Fruit fly (Drosophila melanogaster) whole organism, embryonic: ENCODE results near the gene CG31867.

ENCODE experiments used
- B-H2 ChIP-seq: fragments of 200-800 bp; sonication (Bioruptor generic); optimal IDR thresholded peaks from 2 replicates; lab custom pipeline; 2018; ENCODE audit warnings: missing biosample characterization, mild to moderate bottlenecking, missing genetic modification characterization
- Blimp-1 ChIP-seq: fragments of 200-800 bp; sonication (Bioruptor generic); optimal IDR thresholded peaks from 3 replicates; lab custom pipeline; 2018; ENCODE audit warnings: missing biosample characterization, missing genetic modification characterization, mild to moderate bottlenecking, moderate library complexity, missing genetic modification reagents
- CG10431 ChIP-seq: fragments of 200-800 bp; sonication (Bioruptor generic); optimal IDR thresholded peaks from 3 replicates; lab custom pipeline; 2018; ENCODE audit warnings: missing biosample characterization, mild to moderate bottlenecking, missing genetic modification characterization
- CG11085 ChIP-seq: fragments of 200-800 bp; sonication (Bioruptor generic); IDR thresholded peaks from 2 replicates; pipeline ENCODE4 v1.3.6; 2022; ENCODE audit warnings: missing biosample characterization, missing genetic modification characterization
- CG11456 ChIP-seq: fragments of 200-800 bp; sonication (Bioruptor generic); IDR thresholded peaks from 3 replicates; pipeline ENCODE4 v1.3.6; 2022; ENCODE audit warnings: missing biosample characterization, missing genetic modification characterization
- CG11560 ChIP-seq: fragments of 200-800 bp; sonication (Bioruptor generic); IDR thresholded peaks from 3 replicates; pipeline ENCODE4 v1.3.6; 2022; ENCODE audit warnings: missing biosample characterization, missing genetic modification characterization
- CG13424 ChIP-seq: fragments of 200-800 bp; sonication (Bioruptor generic); optimal IDR thresholded peaks from 2 replicates; lab custom pipeline; 2019; ENCODE audit warnings: missing biosample characterization, mild to moderate bottlenecking, missing genetic modification characterization, moderate library complexity
- CG13894 ChIP-seq: fragments of 200-800 bp; sonication (Bioruptor generic); optimal IDR thresholded peaks from 3 replicates; lab custom pipeline; 2018; ENCODE audit warnings: missing biosample characterization, mild to moderate bottlenecking, missing genetic modification characterization, moderate library complexity
- CG14050 ChIP-seq: fragments of 200-800 bp; sonication (Bioruptor generic); IDR thresholded peaks from 3 replicates; pipeline ENCODE4 v1.3.6; 2022; ENCODE audit warnings: missing biosample characterization, missing genetic modification characterization
- CG17912 ChIP-seq: fragments of 200-800 bp; sonication (Bioruptor generic); optimal IDR thresholded peaks from 2 replicates; lab custom pipeline; 2018; ENCODE audit warnings: missing biosample characterization, mild to moderate bottlenecking, missing genetic modification characterization
- CG2199 ChIP-seq: fragments of 200-800 bp; sonication (Bioruptor generic); IDR thresholded peaks from 3 replicates; pipeline ENCODE4 v1.3.6; 2022; ENCODE audit warnings: missing biosample characterization, missing genetic modification characterization
- CG33213 ChIP-seq: fragments of 200-800 bp; sonication (Bioruptor generic); optimal IDR thresholded peaks from 3 replicates; lab custom pipeline; 2016; ENCODE audit warnings: missing biosample characterization, missing genetic modification characterization
- CG3726 ChIP-seq: fragments of 200-800 bp; sonication (Bioruptor generic); IDR thresholded peaks from 3 replicates; pipeline ENCODE4, ENCODE4 v1.3.6; 2022; ENCODE audit warnings: missing biosample characterization, missing genetic modification characterization
- CG4424 ChIP-seq: fragments of 200-800 bp; sonication (Bioruptor generic); optimal IDR thresholded peaks from 3 replicates; lab custom pipeline; 2016; ENCODE audit warnings: missing biosample characterization, missing genetic modification characterization
- CG7357 ChIP-seq: fragments of 200-800 bp; sonication (Bioruptor generic); IDR thresholded peaks from 3 replicates; pipeline ENCODE4 v1.3.6; 2022; ENCODE audit warnings: missing biosample characterization, missing genetic modification characterization
- CG7786 ChIP-seq: fragments of 200-800 bp; sonication (Bioruptor generic); optimal IDR thresholded peaks from 2 replicates; lab custom pipeline; 2016; ENCODE audit warnings: missing biosample characterization, missing genetic modification characterization
- CG9797 ChIP-seq: fragments of 200-800 bp; sonication (Bioruptor generic); optimal IDR thresholded peaks from 3 replicates; lab custom pipeline; 2018; ENCODE audit warnings: missing biosample characterization, mild to moderate bottlenecking, missing genetic modification characterization
- Ets65A ChIP-seq: fragments of 200-800 bp; sonication (Bioruptor generic); peaks from one replicate; lab custom pipeline; 2016; ENCODE audit warnings: missing biosample characterization, missing genetic modification characterization
- Hand ChIP-seq: fragments of 200-800 bp; sonication (Bioruptor generic); optimal IDR thresholded peaks from 2 replicates; lab custom pipeline; 2017; ENCODE audit warnings: mild to moderate bottlenecking, missing biosample characterization, missing genetic modification reagents, missing genetic modification characterization
- Jarid2 ChIP-seq: fragments of 200-800 bp; sonication (Bioruptor generic); optimal IDR thresholded peaks from 3 replicates; lab custom pipeline; 2017; ENCODE audit warnings: mild to moderate bottlenecking, missing biosample characterization, missing genetic modification reagents, missing genetic modification characterization
- Vsx1 ChIP-seq: fragments of 200-800 bp; sonication (Bioruptor generic); optimal IDR thresholded peaks from 2 replicates; lab custom pipeline; 2017; ENCODE audit warnings: missing biosample characterization, mild to moderate bottlenecking, missing genetic modification characterization, missing genetic modification reagents
- Xbp1 ChIP-seq: fragments of 200-800 bp; sonication (Bioruptor generic); optimal IDR thresholded peaks from 3 replicates; lab custom pipeline; 2016; ENCODE audit warnings: missing biosample characterization, mild to moderate bottlenecking, missing genetic modification characterization
- YL-1 ChIP-seq: fragments of 200-800 bp; sonication (Bioruptor generic); optimal IDR thresholded peaks from 3 replicates; lab custom pipeline; 2017; ENCODE audit warnings: missing biosample characterization, mild to moderate bottlenecking, missing genetic modification characterization
- ab ChIP-seq: fragments of 200-800 bp; sonication (Bioruptor generic); optimal IDR thresholded peaks from 2 replicates; lab custom pipeline; 2016; ENCODE audit warnings: missing biosample characterization, missing genetic modification characterization
- abd-A ChIP-seq: fragments of 200-800 bp; sonication (Bioruptor generic); optimal IDR thresholded peaks from 3 replicates; lab custom pipeline; 2019; ENCODE audit warnings: missing biosample characterization, mild to moderate bottlenecking, missing genetic modification characterization, moderate library complexity
- ara ChIP-seq: fragments of 200-800 bp; sonication (Bioruptor generic); IDR thresholded peaks from 2 replicates; pipeline ENCODE4 v1.3.6; 2022; ENCODE audit warnings: missing biosample characterization, missing genetic modification characterization
- bab2 ChIP-seq: fragments of 200-800 bp; sonication (Bioruptor generic); optimal IDR thresholded peaks from 2 replicates; lab custom pipeline; 2016; ENCODE audit warnings: missing biosample characterization, missing genetic modification characterization
- btn ChIP-seq: fragments of 200-800 bp; sonication (Bioruptor generic); optimal IDR thresholded peaks from 2 replicates; lab custom pipeline; 2016; ENCODE audit warnings: missing biosample characterization, missing genetic modification characterization
- cg ChIP-seq: fragments of 200-800 bp; sonication (Bioruptor generic); optimal IDR thresholded peaks from 3 replicates; lab custom pipeline; 2019; ENCODE audit warnings: missing biosample characterization, mild to moderate bottlenecking, missing genetic modification characterization, moderate library complexity
- crol ChIP-seq: fragments of 200-800 bp; sonication (Bioruptor generic); IDR thresholded peaks from 2 replicates; pipeline ENCODE4 v1.3.6; 2022; ENCODE audit warnings: missing biosample characterization, missing genetic modification characterization
- cwo ChIP-seq: fragments of 200-800 bp; sonication (Bioruptor generic); optimal IDR thresholded peaks from 3 replicates; lab custom pipeline; 2017; ENCODE audit warnings: missing biosample characterization, missing genetic modification characterization, mild to moderate bottlenecking, moderate library complexity, missing genetic modification reagents
- dmrt11E ChIP-seq: fragments of 200-800 bp; sonication (Bioruptor generic); optimal IDR thresholded peaks from 3 replicates; lab custom pipeline; 2018; ENCODE audit warnings: missing biosample characterization, mild to moderate bottlenecking, missing genetic modification characterization, moderate library complexity
- fd102C ChIP-seq: fragments of 200-800 bp; sonication (Bioruptor generic); optimal IDR thresholded peaks from 2 replicates; lab custom pipeline; 2018; ENCODE audit warnings: missing biosample characterization, mild to moderate bottlenecking, missing genetic modification characterization, moderate library complexity
- fru ChIP-seq: fragments of >200 bp; optimal IDR thresholded peaks from 2 replicates; lab custom pipeline; 2017
- gem ChIP-seq: fragments of 200-800 bp; sonication (Bioruptor generic); optimal IDR thresholded peaks from 2 replicates; lab custom pipeline; 2019; ENCODE audit warnings: missing biosample characterization, mild to moderate bottlenecking, missing genetic modification characterization, moderate library complexity
- gsb ChIP-seq: fragments of 200-800 bp; sonication (Bioruptor generic); IDR thresholded peaks from 2 replicates; pipeline ENCODE4 v1.3.6; 2022; ENCODE audit warnings: missing biosample characterization, missing genetic modification characterization
- h ChIP-seq: fragments of >200 bp; optimal IDR thresholded peaks from 2 replicates; lab custom pipeline; 2017
- insv ChIP-seq, 2 experiments: fragments of 200-800 bp; sonication (Bioruptor generic); optimal IDR thresholded peaks; 3 replicates each; lab custom pipeline; 2016 to 2018; ENCODE audit warnings: missing biosample characterization in 2 of 2, missing genetic modification characterization in 2 of 2
- kah ChIP-seq: fragments of 200-800 bp; sonication (Bioruptor generic); optimal IDR thresholded peaks from 2 replicates; lab custom pipeline; 2018; ENCODE audit warnings: missing biosample characterization, mild to moderate bottlenecking, missing genetic modification characterization
- ken ChIP-seq: fragments of 200-800 bp; sonication (Bioruptor generic); IDR thresholded peaks from 3 replicates; pipeline ENCODE4 v1.3.6; 2022; ENCODE audit warnings: missing biosample characterization, missing genetic modification characterization
- klu ChIP-seq: fragments of 200-800 bp; sonication (Bioruptor generic); IDR thresholded peaks from 2 replicates; pipeline ENCODE4 v1.3.6; 2022; ENCODE audit warnings: missing biosample characterization, missing genetic modification characterization
- pum ChIP-seq: fragments of 200-800 bp; sonication (Bioruptor generic); optimal IDR thresholded peaks from 2 replicates; lab custom pipeline; 2016; ENCODE audit warnings: missing biosample characterization, missing genetic modification characterization
- ranshi ChIP-seq: fragments of 200-800 bp; sonication (Bioruptor generic); IDR thresholded peaks from 2 replicates; pipeline ENCODE4 v1.3.6; 2022; ENCODE audit warnings: missing biosample characterization, missing genetic modification characterization
- slbo ChIP-seq: fragments of 200-800 bp; sonication (Bioruptor generic); IDR thresholded peaks from 2 replicates; pipeline ENCODE4 v1.3.6; 2022; ENCODE audit warnings: missing biosample characterization, missing genetic modification characterization
- slp2 ChIP-seq: fragments of 200-800 bp; sonication (Bioruptor generic); optimal IDR thresholded peaks from 2 replicates; lab custom pipeline; 2016; ENCODE audit warnings: missing biosample characterization, missing genetic modification characterization
- sna ChIP-seq: fragments of 200-800 bp; sonication (Bioruptor generic); IDR thresholded peaks from 2 replicates; pipeline ENCODE4 v1.3.6; 2022; ENCODE audit warnings: missing biosample characterization, missing genetic modification characterization; ENCODE audit not compliant: partially characterized antibody
- vfl ChIP-seq: fragments of 200-800 bp; sonication (Bioruptor generic); optimal IDR thresholded peaks from 2 replicates; lab custom pipeline; 2016; ENCODE audit warnings: missing biosample characterization, missing genetic modification characterization
- zen2 ChIP-seq: fragments of 200-800 bp; sonication (Bioruptor generic); IDR thresholded peaks from 3 replicates; pipeline ENCODE4 v1.3.6; 2022; ENCODE audit warnings: missing biosample characterization, missing genetic modification characterization; ENCODE audit not compliant: partially characterized antibody
- zf30C ChIP-seq: fragments of 200-800 bp; sonication (Bioruptor generic); optimal IDR thresholded peaks from 3 replicates; lab custom pipeline; 2018; ENCODE audit warnings: missing biosample characterization, mild to moderate bottlenecking, missing genetic modification characterization
- zfh2 ChIP-seq: fragments of 200-800 bp; sonication (Bioruptor generic); optimal IDR thresholded peaks from 2 replicates; lab custom pipeline; 2016; ENCODE audit warnings: missing biosample characterization, missing genetic modification characterization

Gene CG31867

dm6 chr2L:11130151-11131008 is 14.8 kb downstream of the CG31867 start, which contains the start of the genes RfC38 and CG4751 (continued):
- no peak for TF ChIP-seq bab2 (GFP tag; lab: Kevin White, UChicago)
- TF ChIP-seq gsb (GFP tag; lab: Robert Waterston, UW): no peak
- TF ChIP-seq vfl: no peak
- no peak for TF ChIP-seq CG11085 (GFP tag; lab: Robert Waterston, UW)
- no peak for TF ChIP-seq fd102C (GFP tag; lab: Kevin White, UChicago)
- peak; percentile 41; the same call in 1 of the 3 replicates for TF ChIP-seq zen2 (GFP tag; lab: Robert Waterston, UW)
- no peak for TF ChIP-seq zfh2 (GFP tag; lab: Kevin White, UChicago)
- no peak for TF ChIP-seq CG17912
- no peak for TF ChIP-seq CG7786 (GFP tag; lab: Kevin White, UChicago)
- no peak for TF ChIP-seq zf30C (GFP tag; lab: Kevin White, UChicago)
- no peak for TF ChIP-seq ken
- TF ChIP-seq kah (GFP tag; lab: Kevin White, UChicago): no peak
- peak; percentile 95 for TF ChIP-seq crol (GFP tag; lab: Robert Waterston, UW)
- no peak for TF ChIP-seq ab
- no peak for TF ChIP-seq CG14050
- TF ChIP-seq Hand (GFP tag; lab: Kevin White, UChicago): no peak
- no peak for TF ChIP-seq pum (GFP tag; lab: Kevin White, UChicago)
- TF ChIP-seq dmrt11E (tag; lab: Kevin White, UChicago): peak; percentile 12
- no peak for TF ChIP-seq cg (GFP tag; lab: Kevin White, UChicago)
- no peak for TF ChIP-seq CG10431
- no peak for TF ChIP-seq ara (GFP tag; lab: Robert Waterston, UW)
- no peak for TF ChIP-seq btn (GFP tag; lab: Kevin White, UChicago)
- no peak for TF ChIP-seq CG11560
- no peak for TF ChIP-seq CG13424 (tag; lab: Kevin White, UChicago)
- peak; percentile 87 for TF ChIP-seq CG9797 (GFP tag; lab: Kevin White, UChicago)
- peak; percentile 59 for TF ChIP-seq Ets65A (GFP tag; lab: Kevin White, UChicago)
- TF ChIP-seq YL-1 (GFP tag; lab: Kevin White, UChicago): peak; percentile 73
- TF ChIP-seq Blimp-1: no peak
- TF ChIP-seq CG4424 (GFP tag; lab: Kevin White, UChicago): peak; percentile 15
- no peak for TF ChIP-seq CG13894 (tag; lab: Kevin White, UChicago)
- no peak for TF ChIP-seq B-H2 (GFP tag; lab: Kevin White, UChicago)
- no peak for TF ChIP-seq CG11456 (GFP tag; lab: Robert Waterston, UW)
- no peak for TF ChIP-seq gem (tag; lab: Kevin White, UChicago)
- TF ChIP-seq CG2199 (GFP tag; lab: Robert Waterston, UW): no peak
- no peak for TF ChIP-seq cwo (GFP tag; lab: Kevin White, UChicago)
- no peak for TF ChIP-seq CG33213 (GFP tag; lab: Kevin White, UChicago)
- TF ChIP-seq h (lab: Kevin White, UChicago): no peak
- TF ChIP-seq CG3726 (GFP tag; lab: Robert Waterston, UW): no peak
- no peak for TF ChIP-seq CG7357
- no peak for TF ChIP-seq klu
- no peak for TF ChIP-seq abd-A (tag; lab: Kevin White, UChicago)
- peak; percentile 36; the same call in 1 of the 2 replicates for TF ChIP-seq sna (GFP tag; lab: Robert Waterston, UW)
- TF ChIP-seq Vsx1: no peak
- TF ChIP-seq fru (lab: Kevin White, UChicago): no peak
- TF ChIP-seq ranshi: no peak
- TF ChIP-seq insv (GFP tag; optimal IDR thresholded peaks at IDR 0.05; lab: Kevin White, UChicago): no peak
- TF ChIP-seq Jarid2 (GFP tag; lab: Kevin White, UChicago): peak; percentile 8
- TF ChIP-seq Xbp1: peak; percentile 22
- 0 out of 2 replicates have a peak, but pooled peaks have one; percentile 6 for TF ChIP-seq slbo (GFP tag; lab: Robert Waterston, UW)
- TF ChIP-seq slp2 (GFP tag; lab: Kevin White, UChicago): no peak
